Fruit fly (Drosophila melanogaster) whole organism, embryonic: Measurements from ENCODE around the gene kat80.
A peak's percentile ranks its signal among the peaks of the same experiment; 100 is the strongest.

ENCODE experiments used
- Ada2b ChIP-seq: fragments of 200-800 bp; sonication (Bioruptor generic); IDR thresholded peaks from 2 replicates; pipeline ENCODE4 v1.3.6; 2022; ENCODE audit warnings: missing biosample characterization, missing genetic modification characterization
- B-H2 ChIP-seq: fragments of 200-800 bp; sonication (Bioruptor generic); optimal IDR thresholded peaks from 2 replicates; lab custom pipeline; 2018; ENCODE audit warnings: missing biosample characterization, mild to moderate bottlenecking, missing genetic modification characterization
- CG10431 ChIP-seq: fragments of 200-800 bp; sonication (Bioruptor generic); optimal IDR thresholded peaks from 3 replicates; lab custom pipeline; 2018; ENCODE audit warnings: missing biosample characterization, mild to moderate bottlenecking, missing genetic modification characterization
- CG11504 ChIP-seq: fragments of 200-800 bp; sonication (Bioruptor generic); optimal IDR thresholded peaks from 3 replicates; lab custom pipeline; 2019; ENCODE audit warnings: missing biosample characterization, mild to moderate bottlenecking, missing genetic modification characterization, moderate library complexity
- CG17359 ChIP-seq: fragments of 200-800 bp; sonication (Bioruptor generic); optimal IDR thresholded peaks from 3 replicates; lab custom pipeline; 2018; ENCODE audit warnings: missing biosample characterization, mild to moderate bottlenecking, missing genetic modification characterization, moderate library complexity
- CG2202 ChIP-seq: fragments of 200-800 bp; sonication (Bioruptor generic); optimal IDR thresholded peaks from 2 replicates; lab custom pipeline; 2018; ENCODE audit warnings: missing biosample characterization, mild to moderate bottlenecking, missing genetic modification characterization
- CG30431 ChIP-seq: fragments of 200-800 bp; sonication (Bioruptor generic); optimal IDR thresholded peaks from 2 replicates; lab custom pipeline; 2017; ENCODE audit warnings: missing biosample characterization, missing genetic modification characterization
- CG3065 ChIP-seq: fragments of 200-800 bp; sonication (Bioruptor generic); optimal IDR thresholded peaks from 2 replicates; lab custom pipeline; 2016; ENCODE audit warnings: missing biosample characterization, missing genetic modification characterization
- CG31441 ChIP-seq: fragments of 200-800 bp; sonication (Bioruptor generic); IDR thresholded peaks from 2 replicates; pipeline ENCODE4 v1.3.6; 2022; ENCODE audit warnings: missing biosample characterization, missing genetic modification characterization
- CG33213 ChIP-seq: fragments of 200-800 bp; sonication (Bioruptor generic); optimal IDR thresholded peaks from 3 replicates; lab custom pipeline; 2016; ENCODE audit warnings: missing biosample characterization, missing genetic modification characterization
- CG34376 ChIP-seq: fragments of 200-800 bp; sonication (Bioruptor generic); optimal IDR thresholded peaks from 2 replicates; lab custom pipeline; 2018; ENCODE audit warnings: missing biosample characterization, mild to moderate bottlenecking, missing genetic modification characterization
- CG3995 ChIP-seq: fragments of 200-800 bp; sonication (Bioruptor generic); optimal IDR thresholded peaks from 3 replicates; lab custom pipeline; 2016; ENCODE audit warnings: missing biosample characterization, missing genetic modification characterization
- CG5953 ChIP-seq: fragments of 200-800 bp; sonication (Bioruptor generic); IDR thresholded peaks from 2 replicates; pipeline ENCODE4 v1.3.6; 2022; ENCODE audit warnings: missing biosample characterization, missing genetic modification characterization
- CG8924 ChIP-seq: fragments of 200-800 bp; optimal IDR thresholded peaks from 3 replicates; lab custom pipeline; 2019; ENCODE audit warnings: missing biosample characterization, mild to moderate bottlenecking, missing genetic modification characterization, moderate library complexity
- CG9727 ChIP-seq: fragments of 200-800 bp; sonication (Bioruptor generic); optimal IDR thresholded peaks from 3 replicates; lab custom pipeline; 2017; ENCODE audit warnings: missing biosample characterization, mild to moderate bottlenecking, missing genetic modification characterization
- CG9817 ChIP-seq: fragments of 200-800 bp; sonication (Bioruptor generic); optimal IDR thresholded peaks from 2 replicates; lab custom pipeline; 2018; ENCODE audit warnings: missing biosample characterization, mild to moderate bottlenecking, missing genetic modification characterization, moderate library complexity
- Dad ChIP-seq: fragments of 200-800 bp; sonication (Bioruptor generic); optimal IDR thresholded peaks from 3 replicates; lab custom pipeline; 2016; ENCODE audit warnings: missing biosample characterization, missing genetic modification characterization
- Deaf1 ChIP-seq: fragments of 200-800 bp; optimal IDR thresholded peaks from 3 replicates; lab custom pipeline; 2019; ENCODE audit warnings: missing biosample characterization, mild to moderate bottlenecking, missing genetic modification characterization, moderate library complexity
- GATAe ChIP-seq: fragments of 200-800 bp; sonication (Bioruptor generic); conservative IDR thresholded peaks from 2 replicates; pipeline ENCODE4 v1.3.6; 2022; ENCODE audit warnings: missing biosample characterization, missing genetic modification characterization
- Gug ChIP-seq: fragments of 200-800 bp; sonication (Bioruptor generic); IDR thresholded peaks from 4 replicates; pipeline ENCODE4 v1.3.6; 2022; ENCODE audit warnings: missing biosample characterization, missing genetic modification characterization
- Hey ChIP-seq: fragments of 200-800 bp; sonication (Bioruptor generic); optimal IDR thresholded peaks from 3 replicates; lab custom pipeline; 2018; ENCODE audit warnings: missing biosample characterization, mild to moderate bottlenecking, missing genetic modification characterization
- Hr39 ChIP-seq: fragments of >200 bp; optimal IDR thresholded peaks from 2 replicates; lab custom pipeline; 2017
- Oaz ChIP-seq: fragments of 200-800 bp; sonication (Bioruptor generic); IDR thresholded peaks from 2 replicates; pipeline ENCODE4 v1.3.6; 2022; ENCODE audit warnings: missing biosample characterization, missing genetic modification characterization
- Opbp ChIP-seq: fragments of 200-800 bp; sonication (Bioruptor generic); IDR thresholded peaks from 3 replicates; pipeline ENCODE4 v1.3.6; 2022; ENCODE audit warnings: missing biosample characterization, missing genetic modification characterization; ENCODE audit not compliant: partially characterized antibody
- Ptx1 ChIP-seq: fragments of 200-800 bp; sonication (Bioruptor generic); IDR thresholded peaks from 2 replicates; pipeline ENCODE4 v1.3.6; 2022; ENCODE audit warnings: missing biosample characterization, missing genetic modification characterization
- bab2 ChIP-seq: fragments of 200-800 bp; sonication (Bioruptor generic); optimal IDR thresholded peaks from 2 replicates; lab custom pipeline; 2016; ENCODE audit warnings: missing biosample characterization, missing genetic modification characterization
- bcd ChIP-seq: fragments of 200-800 bp; sonication (Bioruptor generic); optimal IDR thresholded peaks from 2 replicates; lab custom pipeline; 2017; ENCODE audit warnings: missing biosample characterization, mild to moderate bottlenecking, missing genetic modification characterization
- bsh ChIP-seq, 2 experiments: fragments of 200-800 bp; sonication (Bioruptor generic); optimal IDR thresholded peaks; 2 replicates each; lab custom pipeline; 2017 to 2018; ENCODE audit warnings: mild to moderate bottlenecking in 2 of 2, missing biosample characterization in 2 of 2, missing genetic modification characterization in 2 of 2, moderate library complexity in 1 of 2
- caup ChIP-seq: fragments of 200-800 bp; sonication (Bioruptor generic); optimal IDR thresholded peaks from 3 replicates; lab custom pipeline; 2017; ENCODE audit warnings: missing biosample characterization, mild to moderate bottlenecking, missing genetic modification characterization, moderate library complexity; ENCODE audit not compliant: severe bottlenecking
- chn ChIP-seq: fragments of 200-800 bp; sonication (Bioruptor generic); optimal IDR thresholded peaks from 2 replicates; lab custom pipeline; 2016; ENCODE audit warnings: missing biosample characterization, missing genetic modification characterization
- danr ChIP-seq: fragments of 200-800 bp; sonication (Bioruptor generic); IDR thresholded peaks from 2 replicates; pipeline ENCODE4 v1.3.6; 2022; ENCODE audit warnings: missing biosample characterization, missing genetic modification characterization
- dysf ChIP-seq: fragments of 200-800 bp; sonication (Bioruptor generic); IDR thresholded peaks from 3 replicates; pipeline ENCODE4 v1.3.6; 2022; ENCODE audit warnings: missing biosample characterization, missing genetic modification characterization
- esg ChIP-seq: fragments of 200-800 bp; sonication (Bioruptor generic); conservative IDR thresholded peaks from 2 replicates; pipeline ENCODE4 v1.3.6; 2022; ENCODE audit warnings: missing biosample characterization, missing genetic modification characterization
- gem ChIP-seq: fragments of 200-800 bp; sonication (Bioruptor generic); optimal IDR thresholded peaks from 2 replicates; lab custom pipeline; 2019; ENCODE audit warnings: missing biosample characterization, mild to moderate bottlenecking, missing genetic modification characterization, moderate library complexity
- kay ChIP-seq: fragments of 200-800 bp; sonication (Bioruptor generic); optimal IDR thresholded peaks from 2 replicates; lab custom pipeline; 2016; ENCODE audit warnings: missing biosample characterization, missing genetic modification characterization
- ken ChIP-seq: fragments of 200-800 bp; sonication (Bioruptor generic); IDR thresholded peaks from 3 replicates; pipeline ENCODE4 v1.3.6; 2022; ENCODE audit warnings: missing biosample characterization, missing genetic modification characterization
- lola ChIP-seq, 3 experiments: fragments of >200 bp in 2 of 3; fragments of 200-800 bp in 1 of 3; sonication (Bioruptor generic) in 1 of 3; optimal IDR thresholded peaks; 2 replicates each; lab custom pipeline; 2017 to 2019; ENCODE audit warnings: missing biosample characterization in 3 of 3, missing genetic modification characterization in 3 of 3, mild to moderate bottlenecking in 1 of 3, moderate library complexity in 1 of 3
- mirr ChIP-seq: fragments of 200-800 bp; sonication (Bioruptor generic); optimal IDR thresholded peaks from 3 replicates; lab custom pipeline; 2018; ENCODE audit warnings: missing biosample characterization, mild to moderate bottlenecking, missing genetic modification characterization
- nmo ChIP-seq: fragments of 200-800 bp; sonication (Bioruptor generic); optimal IDR thresholded peaks from 2 replicates; lab custom pipeline; 2018; ENCODE audit warnings: missing biosample characterization, mild to moderate bottlenecking, missing genetic modification characterization, moderate library complexity
- pho ChIP-seq: fragments of 200-800 bp; sonication (Bioruptor generic); optimal IDR thresholded peaks from 2 replicates; lab custom pipeline; 2016; ENCODE audit warnings: missing biosample characterization, missing genetic modification characterization
- psq ChIP-seq: fragments of 200-800 bp; sonication (Bioruptor generic); optimal IDR thresholded peaks from 2 replicates; lab custom pipeline; 2017; ENCODE audit warnings: missing biosample characterization, missing genetic modification characterization
- ranshi ChIP-seq: fragments of 200-800 bp; sonication (Bioruptor generic); IDR thresholded peaks from 2 replicates; pipeline ENCODE4 v1.3.6; 2022; ENCODE audit warnings: missing biosample characterization, missing genetic modification characterization
- run ChIP-seq: fragments of 200-800 bp; sonication (Bioruptor generic); optimal IDR thresholded peaks from 3 replicates; lab custom pipeline; 2018; ENCODE audit warnings: missing biosample characterization, mild to moderate bottlenecking, missing genetic modification characterization
- slbo ChIP-seq: fragments of 200-800 bp; sonication (Bioruptor generic); IDR thresholded peaks from 2 replicates; pipeline ENCODE4 v1.3.6; 2022; ENCODE audit warnings: missing biosample characterization, missing genetic modification characterization
- slou ChIP-seq: fragments of 200-800 bp; sonication (Bioruptor generic); optimal IDR thresholded peaks from 3 replicates; lab custom pipeline; 2016; ENCODE audit warnings: missing biosample characterization, missing genetic modification characterization
- sqz ChIP-seq: fragments of 200-800 bp; sonication (Bioruptor generic); optimal IDR thresholded peaks from 3 replicates; lab custom pipeline; 2018; ENCODE audit warnings: missing biosample characterization, mild to moderate bottlenecking, missing genetic modification characterization
- sug ChIP-seq: fragments of 200-800 bp; optimal IDR thresholded peaks from 2 replicates; lab custom pipeline; 2019; ENCODE audit warnings: missing biosample characterization, mild to moderate bottlenecking, missing genetic modification characterization, moderate library complexity
- tin ChIP-seq: fragments of 200-800 bp; sonication (Bioruptor generic); optimal IDR thresholded peaks from 3 replicates; lab custom pipeline; 2016; ENCODE audit warnings: missing biosample characterization, missing genetic modification characterization
- toy ChIP-seq: fragments of 200-800 bp; sonication (Bioruptor generic); IDR thresholded peaks from 2 replicates; pipeline ENCODE4 v1.3.6; 2022; ENCODE audit warnings: missing biosample characterization, missing genetic modification characterization
- trem ChIP-seq: fragments of 200-800 bp; optimal IDR thresholded peaks from 3 replicates; lab custom pipeline; 2019; ENCODE audit warnings: missing biosample characterization, mild to moderate bottlenecking, missing genetic modification characterization, moderate library complexity
- wek ChIP-seq: fragments of 200-800 bp; sonication (Bioruptor generic); optimal IDR thresholded peaks from 3 replicates; lab custom pipeline; 2018; ENCODE audit warnings: missing biosample characterization, mild to moderate bottlenecking, missing genetic modification characterization, moderate library complexity
- wor ChIP-seq: fragments of 200-800 bp; sonication (Bioruptor generic); IDR thresholded peaks from 2 replicates; pipeline ENCODE4 v1.3.6; 2022; ENCODE audit warnings: missing biosample characterization, missing genetic modification characterization
- zf30C ChIP-seq: fragments of 200-800 bp; sonication (Bioruptor generic); optimal IDR thresholded peaks from 3 replicates; lab custom pipeline; 2018; ENCODE audit warnings: missing biosample characterization, mild to moderate bottlenecking, missing genetic modification characterization

kat80 gene

DNA sequence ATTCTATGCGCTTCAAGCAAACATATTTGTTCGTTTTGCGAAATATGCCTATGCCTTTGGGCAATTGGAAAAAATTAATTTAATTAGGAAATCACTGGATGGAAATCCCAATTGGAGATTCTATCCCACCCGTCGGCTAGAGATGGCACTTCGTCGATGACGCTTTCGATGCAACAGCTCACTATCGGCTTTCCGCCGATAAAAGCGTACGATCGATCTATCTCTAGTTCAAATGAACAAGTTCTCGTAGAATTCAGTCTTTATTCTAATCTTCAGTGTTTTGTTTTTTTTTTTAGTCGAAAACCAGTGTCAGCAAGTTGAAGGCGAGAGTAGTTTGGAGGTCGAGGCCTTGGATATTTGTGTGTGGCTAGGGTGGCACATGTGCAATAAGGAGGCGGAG lies 47.1 kb upstream of the kat80 start, which contains the start of the genes CG9917 and CG32579 (continued):
- TF ChIP-seq wor (GFP tag; lab: Robert Waterston, UW) (no peak), Opbp (GFP tag; lab: Robert Waterston, UW) (peak; percentile 89; the same call in 2 of the 3 replicates), bsh (GFP tag; optimal IDR thresholded peaks at IDR 0.05; lab: Kevin White, UChicago) (no peak), sug (tag; lab: Kevin White, UChicago) (peak; percentile 7), Hr39 (lab: Kevin White, UChicago) (no peak), CG2202 (tag; lab: Kevin White, UChicago) (no peak), toy (no peak), Deaf1 (tag; lab: Kevin White, UChicago) (no peak), dysf (no peak), ranshi (no peak), nmo (GFP tag; lab: Kevin White, UChicago) (no peak), slbo (GFP tag; lab: Robert Waterston, UW) (no peak; the same call in 1 of the 2 replicates), CG17359 (no peak), mirr (no peak), pho (GFP tag; lab: Kevin White, UChicago) (no peak), CG33213 (GFP tag; lab: Kevin White, UChicago) (peak; percentile 18), Ptx1 (GFP tag; lab: Robert Waterston, UW) (no peak), Dad (GFP tag; lab: Kevin White, UChicago) (no peak), CG34376 (GFP tag; lab: Kevin White, UChicago) (peak; percentile 13), CG8924 (no peak), chn (GFP tag; lab: Kevin White, UChicago) (no peak), tin (GFP tag; lab: Kevin White, UChicago) (no peak), CG9817 (tag; lab: Kevin White, UChicago) (no peak), run (tag; lab: Kevin White, UChicago) (no peak), esg (GFP tag; lab: Robert Waterston, UW) (no peak), CG3065 (GFP tag; lab: Kevin White, UChicago) (no peak), bab2 (GFP tag; lab: Kevin White, UChicago) (no peak), gem (tag; lab: Kevin White, UChicago) (no peak), zf30C (GFP tag; lab: Kevin White, UChicago) (no peak), caup (GFP tag; lab: Kevin White, UChicago) (no peak), lola (GFP tag; optimal IDR thresholded peaks at IDR 0.05; lab: Kevin White, UChicago) (no peak), B-H2 (GFP tag; lab: Kevin White, UChicago) (peak; percentile 7), CG10431 (GFP tag; lab: Kevin White, UChicago) (no peak), slou (GFP tag; lab: Kevin White, UChicago) (no peak), Oaz (no peak), psq (GFP tag; lab: Kevin White, UChicago) (no peak), CG5953 (GFP tag; lab: Robert Waterston, UW) (no peak), Hey (tag; lab: Kevin White, UChicago) (no peak), Ada2b (GFP tag; lab: Robert Waterston, UW) (no peak), CG30431 (GFP tag; lab: Kevin White, UChicago) (no peak), trem (tag; lab: Kevin White, UChicago) (no peak), CG9727 (GFP tag; lab: Kevin White, UChicago) (no peak), danr (GFP tag; lab: Robert Waterston, UW) (no peak), kay (GFP tag; lab: Kevin White, UChicago) (no peak), CG31441 (GFP tag; lab: Robert Waterston, UW) (no peak), wek (GFP tag; lab: Kevin White, UChicago) (no peak), Gug (GFP tag; lab: Robert Waterston, UW) (no peak), GATAe (GFP tag; lab: Robert Waterston, UW) (no peak), sqz (GFP tag; lab: Kevin White, UChicago) (no peak), ken (no peak), CG3995 (peak; percentile 80), CG11504 (no peak), bcd (GFP tag; lab: Kevin White, UChicago) (no peak)
